Worm (Caenorhabditis elegans) whole organism, L1 larva: Measurements from ENCODE around the gene F59G1.4.

Source experiments
- ces-1 ChIP-seq: fragments of 150-350 bp; optimal IDR thresholded peaks from 2 replicates; lab custom pipeline; 2014; ENCODE audit warnings: missing biosample characterization, missing genetic modification reagents, missing genetic modification characterization
- efl-1 ChIP-seq, 4 experiments: fragments of 150-350 bp; optimal IDR thresholded peaks in 3 of 4; peaks in 1 of 4; 1 replicate in 1 of 4; 2 replicates in 3 of 4; lab custom pipeline; 2014; ENCODE audit warnings: missing biosample characterization in 2 of 4, missing genetic modification characterization in 2 of 4, missing genetic modification reagents in 2 of 4
- nhr-11 ChIP-seq: fragments of 150-350 bp; optimal IDR thresholded peaks from 2 replicates; lab custom pipeline; 2014; ENCODE audit warnings: missing biosample characterization, missing genetic modification characterization
- pqm-1 ChIP-seq: sonication (generic microtip); optimal IDR thresholded peaks from 3 replicates; lab custom pipeline; 2017; ENCODE audit warnings: missing biosample characterization, missing genetic modification characterization
- sox-4 ChIP-seq: sonication (generic microtip); optimal IDR thresholded peaks from 2 replicates; lab custom pipeline; 2016; ENCODE audit warnings: missing genetic modification characterization, missing compliant biosample characterization

DNA sequence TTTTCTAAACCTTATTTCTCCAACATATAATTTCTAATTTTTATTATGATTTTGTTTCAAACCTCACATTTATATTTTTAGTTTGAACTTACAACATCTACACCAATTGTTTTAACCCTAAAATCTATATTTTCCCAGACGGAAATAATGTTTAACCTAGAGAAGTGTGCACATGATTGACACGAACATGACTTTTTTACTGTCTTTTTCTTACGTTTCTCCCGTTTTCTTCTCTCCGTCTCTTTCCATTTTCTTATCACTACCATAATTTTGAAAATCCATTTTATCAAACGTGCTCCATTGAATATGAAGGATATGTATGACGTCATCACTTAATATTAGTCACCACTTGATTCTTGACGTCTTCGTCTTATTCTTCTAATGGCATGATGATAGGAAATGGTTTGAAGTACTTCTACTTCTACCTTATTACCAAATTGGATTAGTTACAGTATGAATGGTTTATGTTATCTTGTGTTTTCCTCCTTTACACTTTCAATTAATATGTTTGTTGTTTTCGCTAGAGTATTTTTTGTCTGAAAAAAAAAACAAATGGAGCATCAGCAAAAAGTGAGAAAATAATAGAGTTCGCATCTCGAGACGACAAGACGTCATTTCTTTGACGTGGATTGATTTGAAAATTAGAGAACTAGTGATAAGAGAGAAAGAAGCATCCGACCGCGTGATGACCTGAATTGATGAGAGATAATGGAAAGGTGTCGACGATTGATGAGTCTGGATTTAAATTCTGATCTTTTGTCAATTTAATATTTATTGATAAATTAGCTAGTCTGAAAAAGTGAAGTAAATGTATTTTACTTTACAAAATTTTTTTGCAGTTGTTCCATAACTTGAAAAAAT lies 36.2 kb downstream of the F59G1.4 start:
- TF ChIP-seq pqm-1 (no peak), efl-1 (optimal IDR thresholded peaks at IDR 0.05; lab: Kevin White, UChicago) (no peak), efl-1 (GFP tag; optimal IDR thresholded peaks at IDR 0.05 in 1 of 2; lab: Kevin White, UChicago) (peak in 1 of 2 experiments; percentile 82), nhr-11 (tag; lab: Kevin White, UChicago) (no peak), ces-1 (GFP tag; lab: Kevin White, UChicago) (no peak), sox-4 (no peak)
